Worm (Caenorhabditis elegans) whole organism, young adult: ENCODE data around the gene eng-1.

ENCODE experiments used
- F52B5.7 ChIP-seq: sonication (generic microtip); optimal IDR thresholded peaks from 2 replicates; lab custom pipeline; 2016; ENCODE audit warnings: mild to moderate bottlenecking, missing genetic modification characterization, missing compliant biosample characterization
- mes-4 ChIP-seq: sonication (generic microtip); optimal IDR thresholded peaks from 2 replicates; lab custom pipeline; 2016; ENCODE audit warnings: missing genotype, missing genetic modification characterization, missing compliant biosample characterization
- nfya-1 ChIP-seq: sonication (generic microtip); optimal IDR thresholded peaks from 2 replicates; lab custom pipeline; 2017; ENCODE audit warnings: antibody characterized with exemption, missing compliant biosample characterization, missing genetic modification characterization, borderline replicate concordance; ENCODE audit not compliant: insufficient read depth
- nhr-80 ChIP-seq: sonication (generic microtip); optimal IDR thresholded peaks from 2 replicates; lab custom pipeline; 2016; ENCODE audit warnings: missing genetic modification characterization, missing compliant biosample characterization
- sptf-2 ChIP-seq: fragments of 200-800 bp; sonication (Bioruptor generic); optimal IDR thresholded peaks from 2 replicates; lab custom pipeline; 2018; ENCODE audit warnings: mild to moderate bottlenecking, missing genetic modification characterization, missing compliant biosample characterization
- tlf-1 ChIP-seq: fragments of 200-800 bp; sonication (Bioruptor generic); optimal IDR thresholded peaks from 2 replicates; lab custom pipeline; 2018; ENCODE audit warnings: mild to moderate bottlenecking, missing genetic modification characterization, missing compliant biosample characterization
- ztf-22 ChIP-seq: fragments of 200-800 bp; sonication (Bioruptor generic); optimal IDR thresholded peaks from 2 replicates; lab custom pipeline; 2018; ENCODE audit warnings: mild to moderate bottlenecking, missing genetic modification characterization, moderate library complexity, missing compliant biosample characterization
- ztf-3 ChIP-seq: fragments of 200-800 bp; sonication (Bioruptor generic); optimal IDR thresholded peaks from 2 replicates; lab custom pipeline; 2018; ENCODE audit warnings: mild to moderate bottlenecking, missing genetic modification characterization, missing compliant biosample characterization

DNA sequence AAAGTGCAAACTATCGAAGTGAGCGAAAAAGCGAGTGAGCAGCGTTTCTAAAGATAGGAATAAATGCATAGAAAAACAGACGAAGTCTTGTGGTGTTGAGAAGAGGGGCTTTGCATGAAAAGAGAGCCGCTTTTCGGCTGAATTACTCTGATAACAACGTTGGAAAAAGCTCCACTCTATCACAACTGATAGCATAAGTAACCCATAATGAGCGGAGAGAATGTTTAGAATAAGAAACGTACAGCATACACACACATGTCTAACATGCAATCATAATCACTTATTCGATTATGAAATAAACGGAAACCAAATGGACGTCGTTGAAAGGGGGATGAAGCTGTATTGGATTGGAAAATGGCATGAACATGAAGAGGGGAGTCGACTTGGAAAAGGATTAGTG is 28.0 kb downstream of the eng-1 start:
- TF ChIP-seq nhr-80 (tag; lab: Kevin White, UChicago) = peak; percentile 46
- TF ChIP-seq nfya-1 (tag; lab: Kevin White, UChicago) = no peak
- no peak for TF ChIP-seq ztf-3 (GFP tag; lab: Kevin White, UChicago)
- TF ChIP-seq mes-4 (tag; lab: Kevin White, UChicago) = no peak
- TF ChIP-seq tlf-1 (GFP tag; lab: Kevin White, UChicago) = no peak
- TF ChIP-seq ztf-22 (GFP tag; lab: Kevin White, UChicago) = no peak
- TF ChIP-seq F52B5.7 (tag; lab: Kevin White, UChicago) = no peak
- no peak for TF ChIP-seq sptf-2 (GFP tag; lab: Kevin White, UChicago)
